Worm (Caenorhabditis elegans) whole organism, L2 larva: ENCODE measurements around the gene lgc-34.

Experiments
- C34F6.9 ChIP-seq: fragments of 150-350 bp; optimal IDR thresholded peaks from 2 replicates; lab custom pipeline; 2014; ENCODE audit warnings: missing biosample characterization, missing genetic modification characterization
- F13H6.1 ChIP-seq: sonication (generic microtip); optimal IDR thresholded peaks from 2 replicates; lab custom pipeline; 2016; ENCODE audit warnings: missing genetic modification characterization, missing compliant biosample characterization
- R02D3.7 ChIP-seq: fragments of 150-350 bp; optimal IDR thresholded peaks from 2 replicates; lab custom pipeline; 2014; ENCODE audit warnings: missing biosample characterization, missing genetic modification characterization
- Y55F3AM.14 ChIP-seq: fragments of 200-800 bp; sonication (Bioruptor generic); optimal IDR thresholded peaks from 2 replicates; lab custom pipeline; 2018; ENCODE audit warnings: mild to moderate bottlenecking, missing genetic modification characterization, missing compliant biosample characterization
- ZK546.5 ChIP-seq: sonication (generic microtip); optimal IDR thresholded peaks from 2 replicates; lab custom pipeline; 2017; ENCODE audit warnings: missing biosample characterization, missing genetic modification characterization
- aly-2 ChIP-seq: fragments of 150-350 bp; optimal IDR thresholded peaks from 2 replicates; lab custom pipeline; 2014; ENCODE audit warnings: missing biosample characterization, missing genetic modification characterization
- ama-1 ChIP-seq: fragments of 150-350 bp; optimal IDR thresholded peaks from 2 replicates; lab custom pipeline; 2018; ENCODE audit warnings: inconsistent platforms
- blmp-1 ChIP-seq: sonication (generic microtip); optimal IDR thresholded peaks from 2 replicates; lab custom pipeline; 2017; ENCODE audit warnings: missing genetic modification characterization, mild to moderate bottlenecking, missing compliant biosample characterization, antibody characterized with exemption, moderate library complexity; ENCODE audit not compliant: insufficient read depth
- ceh-16 ChIP-seq: fragments of 150-350 bp; optimal IDR thresholded peaks from 2 replicates; lab custom pipeline; 2014; ENCODE audit warnings: missing biosample characterization, missing genetic modification characterization
- ceh-82 ChIP-seq: fragments of 150-350 bp; optimal IDR thresholded peaks from 2 replicates; lab custom pipeline; 2014; ENCODE audit warnings: missing biosample characterization, missing genetic modification characterization
- crh-2 ChIP-seq: sonication (generic microtip); optimal IDR thresholded peaks from 2 replicates; lab custom pipeline; 2017; ENCODE audit warnings: missing biosample characterization, missing genetic modification characterization
- dmd-4 ChIP-seq: sonication (generic microtip); optimal IDR thresholded peaks from 2 replicates; lab custom pipeline; 2017; ENCODE audit warnings: missing biosample characterization, missing genetic modification characterization
- egl-27 ChIP-seq: sonication (generic microtip); optimal IDR thresholded peaks from 3 replicates; lab custom pipeline; 2017; ENCODE audit warnings: missing biosample characterization, missing genetic modification reagents, missing genetic modification characterization
- elt-1 ChIP-seq: fragments of 150-350 bp; optimal IDR thresholded peaks from 2 replicates; lab custom pipeline; 2014; ENCODE audit warnings: missing biosample characterization, missing genetic modification characterization
- elt-3 ChIP-seq: sonication (generic microtip); optimal IDR thresholded peaks from 2 replicates; lab custom pipeline; 2017; ENCODE audit warnings: missing biosample characterization, missing genetic modification characterization
- fos-1 ChIP-seq: fragments of 150-350 bp; optimal IDR thresholded peaks from 2 replicates; lab custom pipeline; 2014; ENCODE audit warnings: missing biosample characterization, missing genetic modification characterization
- gmeb-1 ChIP-seq: fragments of 150-350 bp; optimal IDR thresholded peaks from 2 replicates; lab custom pipeline; 2014; ENCODE audit warnings: missing biosample characterization, missing genetic modification characterization
- lin-13 ChIP-seq: fragments of 150-350 bp; optimal IDR thresholded peaks from 2 replicates; lab custom pipeline; 2014; ENCODE audit warnings: missing biosample characterization, missing genetic modification reagents, missing genetic modification characterization
- lin-39 ChIP-seq: fragments of 150-350 bp; optimal IDR thresholded peaks from 2 replicates; lab custom pipeline; 2014; ENCODE audit warnings: missing biosample characterization, missing genetic modification reagents, missing genetic modification characterization
- lsy-2 ChIP-seq, 2 experiments: fragments of 150-350 bp in 1 of 2; sonication (generic microtip) in 1 of 2; optimal IDR thresholded peaks; 2 replicates each; lab custom pipeline; 2014 to 2017; ENCODE audit warnings: missing biosample characterization in 2 of 2, missing genetic modification characterization in 2 of 2
- mab-5 ChIP-seq: fragments of 150-350 bp; optimal IDR thresholded peaks from 2 replicates; lab custom pipeline; 2014; ENCODE audit warnings: missing biosample characterization, missing genetic modification characterization
- mdl-1 ChIP-seq, 2 experiments: fragments of 150-350 bp in 1 of 2; sonication (generic microtip) in 1 of 2; optimal IDR thresholded peaks; 2 replicates each; lab custom pipeline; 2017; ENCODE audit warnings: missing biosample characterization in 2 of 2, missing genetic modification characterization in 2 of 2
- nhr-12 ChIP-seq: fragments of 150-350 bp; optimal IDR thresholded peaks from 2 replicates; lab custom pipeline; 2014; ENCODE audit warnings: missing biosample characterization, missing genetic modification characterization
- nhr-129 ChIP-seq: fragments of 150-350 bp; optimal IDR thresholded peaks from 2 replicates; lab custom pipeline; 2014; ENCODE audit warnings: missing biosample characterization, missing genetic modification characterization
- nhr-21 ChIP-seq: fragments of 150-350 bp; optimal IDR thresholded peaks from 2 replicates; lab custom pipeline; 2014; ENCODE audit warnings: missing biosample characterization, missing genetic modification characterization
- nhr-23 ChIP-seq: fragments of 150-350 bp; optimal IDR thresholded peaks from 2 replicates; lab custom pipeline; 2014; ENCODE audit warnings: missing biosample characterization, missing genetic modification reagents, missing genetic modification characterization
- nhr-25 ChIP-seq: fragments of 150-350 bp; sonication (generic microtip); optimal IDR thresholded peaks from 3 replicates; lab custom pipeline; 2014; ENCODE audit warnings: missing biosample characterization, missing genetic modification characterization
- nhr-6 ChIP-seq: fragments of 150-350 bp; optimal IDR thresholded peaks from 2 replicates; lab custom pipeline; 2014; ENCODE audit warnings: missing biosample characterization, missing genetic modification characterization
- nhr-77 ChIP-seq: fragments of 150-350 bp; optimal IDR thresholded peaks from 2 replicates; lab custom pipeline; 2014; ENCODE audit warnings: missing biosample characterization, missing genetic modification characterization
- peb-1 ChIP-seq: fragments of 150-350 bp; optimal IDR thresholded peaks from 2 replicates; lab custom pipeline; 2014; ENCODE audit warnings: missing biosample characterization, missing genetic modification characterization
- sma-3 ChIP-seq: sonication (generic microtip); optimal IDR thresholded peaks from 2 replicates; lab custom pipeline; 2016; ENCODE audit warnings: missing genetic modification reagents, missing genetic modification characterization, missing compliant biosample characterization
- snpc-4 ChIP-seq: fragments of 150-350 bp; optimal IDR thresholded peaks from 2 replicates; lab custom pipeline; 2014; ENCODE audit warnings: missing biosample characterization, missing genetic modification characterization
- unc-39 ChIP-seq: fragments of 150-350 bp; optimal IDR thresholded peaks from 2 replicates; lab custom pipeline; 2014; ENCODE audit warnings: missing biosample characterization, missing genetic modification characterization
- unc-55 ChIP-seq: fragments of 150-350 bp; sonication (generic microtip); optimal IDR thresholded peaks from 3 replicates; lab custom pipeline; 2014; ENCODE audit warnings: missing biosample characterization, missing genetic modification reagents, missing genetic modification characterization
- unc-62 ChIP-seq: fragments of 150-350 bp; optimal IDR thresholded peaks from 2 replicates; lab custom pipeline; 2014; ENCODE audit warnings: missing biosample characterization, missing genetic modification reagents, missing genetic modification characterization
- zag-1 ChIP-seq: fragments of 150-350 bp; optimal IDR thresholded peaks from 2 replicates; lab custom pipeline; 2014; ENCODE audit warnings: missing biosample characterization, missing genetic modification characterization
- ztf-1 ChIP-seq: fragments of 200-800 bp; sonication (Bioruptor generic); conservative IDR thresholded peaks from 2 replicates; pipeline ENCODE4 v1.3.6; 2022; ENCODE audit warnings: missing genetic modification characterization, missing compliant biosample characterization
- ztf-11 ChIP-seq: sonication (generic microtip); optimal IDR thresholded peaks from 2 replicates; lab custom pipeline; 2017; ENCODE audit warnings: missing biosample characterization, missing genetic modification characterization
- ztf-4 ChIP-seq: fragments of 150-350 bp; optimal IDR thresholded peaks from 2 replicates; lab custom pipeline; 2014; ENCODE audit warnings: missing biosample characterization, missing genetic modification characterization

Gene lgc-34

DNA sequence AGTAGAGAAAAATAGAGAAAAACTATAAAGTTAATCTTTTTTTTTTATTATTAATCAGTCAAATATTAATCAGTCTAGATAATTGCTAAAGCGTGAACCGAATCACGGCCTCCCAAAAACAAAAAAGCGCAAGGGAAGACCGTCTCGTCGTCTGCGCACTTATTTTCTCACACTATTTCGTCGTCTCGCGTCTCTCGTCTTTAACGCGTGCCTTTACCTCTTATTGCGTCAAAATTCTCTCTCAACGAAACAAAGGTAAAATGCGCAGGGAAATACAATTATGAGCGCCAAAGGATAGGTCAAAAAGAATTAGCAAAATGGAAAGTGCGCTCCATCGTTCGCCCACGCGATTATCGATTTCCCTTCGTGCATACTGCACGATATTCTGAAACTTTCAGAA is 20.3 kb upstream of the lgc-34 start:
- TF ChIP-seq elt-1 (tag; lab: Kevin White, UChicago): no peak
- peak; percentile 46 for TF ChIP-seq lin-13 (GFP tag; lab: Kevin White, UChicago)
- no peak for TF ChIP-seq elt-3
- no peak for TF ChIP-seq nhr-23 (tag; lab: Kevin White, UChicago)
- peak; percentile 39 for TF ChIP-seq F13H6.1 (tag; lab: Kevin White, UChicago)
- TF ChIP-seq nhr-129 (tag; lab: Kevin White, UChicago): peak; percentile 52
- TF ChIP-seq blmp-1: no peak
- peak; percentile 5 for TF ChIP-seq nhr-6 (tag; lab: Kevin White, UChicago)
- peak; percentile 18 for TF ChIP-seq nhr-21 (tag; lab: Kevin White, UChicago)
- TF ChIP-seq lsy-2 (tag; optimal IDR thresholded peaks at IDR 0.05; lab: Kevin White, UChicago): peak; percentile 63 to 81
- TF ChIP-seq snpc-4: no peak
- TF ChIP-seq sma-3: peak; percentile 42
- TF ChIP-seq dmd-4: no peak
- TF ChIP-seq nhr-25 (tag; lab: Kevin White, UChicago): no peak
- no peak for TF ChIP-seq ztf-1
- peak; percentile 68 for TF ChIP-seq unc-55 (GFP tag; lab: Kevin White, UChicago)
- TF ChIP-seq mab-5 (tag; lab: Kevin White, UChicago): peak; percentile 17
- no peak for TF ChIP-seq nhr-77
- peak; percentile 82 for TF ChIP-seq gmeb-1 (tag; lab: Kevin White, UChicago)
- TF ChIP-seq crh-2: peak; percentile 30

DNA sequence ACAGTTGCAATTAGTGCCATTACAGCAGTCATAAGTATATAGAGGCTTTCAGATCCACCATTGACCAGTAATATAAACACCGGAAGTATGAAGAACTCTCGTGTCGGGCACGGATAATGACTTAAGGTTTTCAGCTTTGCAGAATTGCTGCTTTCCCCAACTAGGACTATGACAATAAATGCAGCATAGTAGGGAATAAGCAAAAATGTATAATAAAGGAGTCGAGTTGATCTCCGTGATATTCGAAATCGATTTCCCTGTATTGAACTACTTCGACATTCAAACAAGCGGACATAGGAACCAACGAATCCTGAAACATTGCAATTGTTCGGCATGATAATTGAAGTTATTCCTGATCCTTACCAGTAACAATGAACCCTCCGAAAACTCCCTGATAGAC is 17.8 kb upstream of the lgc-34 start:
- no peak for TF ChIP-seq crh-2
- no peak for TF ChIP-seq aly-2
- no peak for TF ChIP-seq nhr-21 (tag; lab: Kevin White, UChicago)
- no peak for TF ChIP-seq ceh-82 (tag; lab: Kevin White, UChicago)
- TF ChIP-seq unc-62 (GFP tag; lab: Kevin White, UChicago): no peak
- no peak for TF ChIP-seq egl-27 (tag; lab: Kevin White, UChicago)
- TF ChIP-seq mdl-1 (tag; optimal IDR thresholded peaks at IDR 0.05; lab: Kevin White, UChicago): no peak
- TF ChIP-seq F13H6.1 (tag; lab: Kevin White, UChicago): no peak
- no peak for TF ChIP-seq unc-39 (tag; lab: Kevin White, UChicago)
- no peak for TF ChIP-seq snpc-4
- TF ChIP-seq ztf-11 (tag; lab: Kevin White, UChicago): no peak
- no peak for TF ChIP-seq R02D3.7 (tag; lab: Kevin White, UChicago)
- TF ChIP-seq elt-1 (tag; lab: Kevin White, UChicago): no peak

DNA sequence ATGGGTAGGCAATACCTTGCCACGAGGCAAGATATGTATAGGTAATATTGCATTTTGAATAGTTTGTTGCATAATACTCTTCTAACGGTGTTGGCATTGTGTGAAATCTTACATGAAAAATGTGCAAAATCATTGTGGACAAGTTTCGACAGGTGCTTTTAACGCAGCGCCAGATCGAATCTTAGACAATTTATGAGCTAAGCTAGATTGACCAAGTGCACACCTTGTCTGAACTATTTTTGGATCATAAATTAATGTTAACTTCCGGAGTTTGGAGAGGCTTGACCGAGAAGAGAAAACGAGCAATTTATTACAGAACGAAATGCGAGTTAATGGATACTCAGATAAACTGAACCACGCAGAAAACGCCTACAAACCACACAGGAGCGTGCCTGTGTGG is 17.1 kb upstream of the lgc-34 start, which contains the start of gene srh-105:
Gene srh-105, minus strand, starts transcription at position 101 of the 400 bp plus-strand sequence.
- TF ChIP-seq fos-1 (tag; lab: Kevin White, UChicago) (no peak), blmp-1 (no peak), nhr-21 (tag; lab: Kevin White, UChicago) (no peak), nhr-129 (tag; lab: Kevin White, UChicago) (no peak), lin-13 (GFP tag; lab: Kevin White, UChicago) (no peak), mab-5 (tag; lab: Kevin White, UChicago) (no peak), dmd-4 (no peak), gmeb-1 (tag; lab: Kevin White, UChicago) (no peak), Y55F3AM.14 (GFP tag; lab: Kevin White, UChicago) (no peak), peb-1 (tag; lab: Kevin White, UChicago) (no peak), unc-62 (GFP tag; lab: Kevin White, UChicago) (no peak), R02D3.7 (tag; lab: Kevin White, UChicago) (no peak), ceh-16 (no peak), zag-1 (tag; lab: Kevin White, UChicago) (no peak), nhr-12 (tag; lab: Kevin White, UChicago) (no peak), F13H6.1 (tag; lab: Kevin White, UChicago) (no peak), C34F6.9 (tag; lab: Kevin White, UChicago) (no peak), nhr-23 (tag; lab: Kevin White, UChicago) (no peak), ama-1 (lab: Kevin White, UChicago) (no peak), nhr-77 (no peak)

DNA sequence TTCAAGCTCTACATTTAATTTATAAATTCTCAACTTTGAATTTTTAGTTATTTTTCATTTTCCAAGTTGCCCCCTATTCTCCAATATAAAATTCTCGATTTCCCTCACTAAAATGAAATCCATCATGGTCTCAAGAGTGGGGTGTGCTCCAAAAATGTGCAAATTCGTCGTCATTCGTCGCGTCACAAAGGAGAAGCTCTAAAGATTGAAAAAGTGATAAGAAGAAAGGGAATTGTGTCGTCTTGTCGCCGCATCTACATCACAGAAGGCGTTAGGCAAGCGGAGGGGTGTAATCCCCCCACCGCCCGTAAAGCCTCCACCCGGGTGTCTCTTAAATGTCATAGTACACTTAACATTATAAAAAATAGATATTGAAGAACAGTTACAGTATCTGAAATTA is 14.4 kb upstream of the lgc-34 start:
- TF ChIP-seq gmeb-1 (tag; lab: Kevin White, UChicago) (no peak), lin-13 (GFP tag; lab: Kevin White, UChicago) (no peak), peb-1 (tag; lab: Kevin White, UChicago) (no peak), elt-1 (tag; lab: Kevin White, UChicago) (no peak), lin-39 (tag; lab: Kevin White, UChicago) (no peak), mab-5 (tag; lab: Kevin White, UChicago) (peak; percentile 48), ama-1 (lab: Kevin White, UChicago) (no peak), ztf-4 (no peak), unc-55 (GFP tag; lab: Kevin White, UChicago) (peak; percentile 43), ZK546.5 (no peak)
